Fruit fly (Drosophila melanogaster) whole organism, embryonic: Measurements from ENCODE around the gene Golgin84.

ENCODE experiments used
- Atf3 ChIP-seq: fragments of 200-800 bp; sonication (Bioruptor generic); optimal IDR thresholded peaks from 3 replicates; lab custom pipeline; 2016; ENCODE audit warnings: missing biosample characterization, missing genetic modification characterization
- CG12219 ChIP-seq: fragments of 200-800 bp; sonication (Bioruptor generic); optimal IDR thresholded peaks from 3 replicates; lab custom pipeline; 2018; ENCODE audit warnings: missing biosample characterization, mild to moderate bottlenecking, missing genetic modification characterization
- CG13424 ChIP-seq: fragments of 200-800 bp; sonication (Bioruptor generic); optimal IDR thresholded peaks from 2 replicates; lab custom pipeline; 2019; ENCODE audit warnings: missing biosample characterization, mild to moderate bottlenecking, missing genetic modification characterization, moderate library complexity
- CG31388 ChIP-seq: fragments of 200-800 bp; sonication (Bioruptor generic); optimal IDR thresholded peaks from 2 replicates; lab custom pipeline; 2016; ENCODE audit warnings: missing biosample characterization, missing genetic modification characterization
- CG33557 ChIP-seq: fragments of 200-800 bp; sonication (Bioruptor generic); optimal IDR thresholded peaks from 2 replicates; lab custom pipeline; 2019; ENCODE audit warnings: missing biosample characterization, mild to moderate bottlenecking, missing genetic modification characterization, moderate library complexity
- D19B ChIP-seq: fragments of 200-800 bp; sonication (Bioruptor generic); optimal IDR thresholded peaks from 2 replicates; lab custom pipeline; 2017; ENCODE audit warnings: missing biosample characterization, mild to moderate bottlenecking, missing genetic modification characterization
- ara ChIP-seq: fragments of 200-800 bp; sonication (Bioruptor generic); IDR thresholded peaks from 2 replicates; pipeline ENCODE4 v1.3.6; 2022; ENCODE audit warnings: missing biosample characterization, missing genetic modification characterization
- odd ChIP-seq: fragments of 200-800 bp; sonication (Bioruptor generic); optimal IDR thresholded peaks from 2 replicates; lab custom pipeline; 2017; ENCODE audit warnings: missing biosample characterization, mild to moderate bottlenecking, missing genetic modification characterization
- pb ChIP-seq: fragments of 200-800 bp; sonication (Bioruptor generic); optimal IDR thresholded peaks from 3 replicates; lab custom pipeline; 2016; ENCODE audit warnings: missing biosample characterization, missing genetic modification characterization
- pum ChIP-seq: fragments of 200-800 bp; sonication (Bioruptor generic); optimal IDR thresholded peaks from 2 replicates; lab custom pipeline; 2016; ENCODE audit warnings: missing biosample characterization, missing genetic modification characterization
- seq ChIP-seq: fragments of 200-800 bp; sonication (Bioruptor generic); IDR thresholded peaks from 2 replicates; pipeline ENCODE4 v1.3.6; 2022; ENCODE audit warnings: missing biosample characterization, missing genetic modification characterization
- wdn ChIP-seq: fragments of 200-800 bp; sonication (Bioruptor generic); IDR thresholded peaks from 2 replicates; pipeline ENCODE4 v1.3.6; 2022; ENCODE audit warnings: missing biosample characterization, missing genetic modification characterization

DNA sequence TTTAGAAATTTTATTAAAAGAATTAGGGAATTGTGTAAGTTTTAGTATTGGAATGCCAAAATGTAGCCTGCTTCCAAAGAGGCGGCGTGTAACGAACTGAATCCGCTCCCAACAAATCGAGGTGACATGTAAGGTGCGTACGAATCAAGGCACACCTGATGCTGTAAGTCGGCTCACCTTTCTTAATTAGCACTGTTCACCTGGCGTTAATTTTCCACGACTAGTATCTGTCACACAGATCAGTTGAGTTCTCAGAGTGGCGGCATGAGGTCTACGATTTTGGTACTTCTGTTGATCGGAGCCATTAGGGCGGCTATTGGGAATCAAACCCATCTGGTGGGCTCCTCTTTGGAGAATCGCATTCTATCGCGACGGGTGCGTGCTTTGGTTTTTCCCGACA, 3.8 kb upstream of the Golgin84 start, which contains the start of the genes CG5762 and CG33339:
- TF ChIP-seq Atf3: no peak
- no peak for TF ChIP-seq D19B
- TF ChIP-seq ara: no peak
- TF ChIP-seq seq (GFP tag; lab: Robert Waterston, UW): no peak
- TF ChIP-seq wdn (GFP tag; lab: Robert Waterston, UW): no peak
- TF ChIP-seq CG12219 (GFP tag; lab: Kevin White, UChicago): no peak
- no peak for TF ChIP-seq CG31388 (GFP tag; lab: Kevin White, UChicago)
- no peak for TF ChIP-seq pb
- TF ChIP-seq CG33557 (GFP tag; lab: Kevin White, UChicago): no peak
- TF ChIP-seq odd (GFP tag; lab: Kevin White, UChicago): no peak
- no peak for TF ChIP-seq pum (GFP tag; lab: Kevin White, UChicago)
- no peak for TF ChIP-seq CG13424 (tag; lab: Kevin White, UChicago)
